Fruit fly (Drosophila melanogaster) whole organism, embryonic: Measurements from ENCODE around the gene CG6569.

ENCODE experiments used
- Abd-B ChIP-seq: fragments of 200-800 bp; sonication (Bioruptor generic); optimal IDR thresholded peaks from 2 replicates; lab custom pipeline; 2018; ENCODE audit warnings: missing biosample characterization, mild to moderate bottlenecking, missing genetic modification characterization, moderate library complexity
- B-H1 ChIP-seq: fragments of 200-800 bp; sonication (Bioruptor generic); IDR thresholded peaks from 3 replicates; pipeline ENCODE4 v1.3.6; 2022; ENCODE audit warnings: missing biosample characterization, missing genetic modification characterization
- Bteb2 ChIP-seq: fragments of 200-800 bp; sonication (Bioruptor generic); optimal IDR thresholded peaks from 2 replicates; lab custom pipeline; 2016; ENCODE audit warnings: missing biosample characterization, missing genetic modification characterization
- CG15696 ChIP-seq: fragments of 200-800 bp; sonication (Bioruptor generic); optimal IDR thresholded peaks from 2 replicates; lab custom pipeline; 2019; ENCODE audit warnings: missing biosample characterization, mild to moderate bottlenecking, missing genetic modification characterization, moderate library complexity
- CG1832 ChIP-seq: fragments of 200-800 bp; sonication (Bioruptor generic); optimal IDR thresholded peaks from 2 replicates; lab custom pipeline; 2017; ENCODE audit warnings: missing biosample characterization, mild to moderate bottlenecking, missing genetic modification characterization, inconsistent platforms
- CG2678 ChIP-seq: fragments of 200-800 bp; sonication (Bioruptor generic); optimal IDR thresholded peaks from 3 replicates; lab custom pipeline; 2019; ENCODE audit warnings: missing biosample characterization, mild to moderate bottlenecking, missing genetic modification characterization, moderate library complexity
- CG2889 ChIP-seq: fragments of 200-800 bp; sonication (Bioruptor generic); IDR thresholded peaks from 3 replicates; pipeline ENCODE4 v1.3.6; 2022; ENCODE audit warnings: missing biosample characterization, missing genetic modification characterization
- CG30431 ChIP-seq: fragments of 200-800 bp; sonication (Bioruptor generic); optimal IDR thresholded peaks from 2 replicates; lab custom pipeline; 2017; ENCODE audit warnings: missing biosample characterization, missing genetic modification characterization
- CG3163 ChIP-seq: fragments of 200-800 bp; sonication (Bioruptor generic); optimal IDR thresholded peaks from 3 replicates; lab custom pipeline; 2016; ENCODE audit warnings: missing biosample characterization, missing genetic modification characterization
- CG7786 ChIP-seq: fragments of 200-800 bp; sonication (Bioruptor generic); optimal IDR thresholded peaks from 2 replicates; lab custom pipeline; 2016; ENCODE audit warnings: missing biosample characterization, missing genetic modification characterization
- CG8281 ChIP-seq: fragments of 200-800 bp; sonication (Bioruptor generic); optimal IDR thresholded peaks from 2 replicates; lab custom pipeline; 2018; ENCODE audit warnings: missing biosample characterization, mild to moderate bottlenecking, missing genetic modification characterization, moderate library complexity
- CG9437 ChIP-seq: fragments of 200-800 bp; sonication (Bioruptor generic); optimal IDR thresholded peaks from 2 replicates; lab custom pipeline; 2018; ENCODE audit warnings: missing biosample characterization, mild to moderate bottlenecking, missing genetic modification characterization
- CG9817 ChIP-seq: fragments of 200-800 bp; sonication (Bioruptor generic); optimal IDR thresholded peaks from 2 replicates; lab custom pipeline; 2018; ENCODE audit warnings: missing biosample characterization, mild to moderate bottlenecking, missing genetic modification characterization, moderate library complexity
- Deaf1 ChIP-seq: fragments of 200-800 bp; optimal IDR thresholded peaks from 3 replicates; lab custom pipeline; 2019; ENCODE audit warnings: missing biosample characterization, mild to moderate bottlenecking, missing genetic modification characterization, moderate library complexity
- Dll ChIP-seq: fragments of 200-800 bp; sonication (Bioruptor generic); IDR thresholded peaks from 4 replicates; pipeline ENCODE4 v1.3.6; 2022; ENCODE audit warnings: missing biosample characterization, missing genetic modification characterization; ENCODE audit not compliant: partially characterized antibody
- Doc2 ChIP-seq: fragments of 200-800 bp; sonication (Bioruptor generic); IDR thresholded peaks from 2 replicates; pipeline ENCODE4 v1.3.6; 2022; ENCODE audit warnings: missing biosample characterization, missing genetic modification characterization
- Eip74EF ChIP-seq, 2 experiments: fragments of 200-800 bp in 1 of 2; fragments of >200 bp in 1 of 2; sonication (Bioruptor generic) in 1 of 2; optimal IDR thresholded peaks; 2 replicates each; lab custom pipeline; 2017 to 2019; ENCODE audit warnings: missing biosample characterization in 2 of 2, missing genetic modification characterization in 2 of 2, mild to moderate bottlenecking in 1 of 2, moderate library complexity in 1 of 2
- Ets65A ChIP-seq: fragments of 200-800 bp; sonication (Bioruptor generic); peaks from one replicate; lab custom pipeline; 2016; ENCODE audit warnings: missing biosample characterization, missing genetic modification characterization
- Gug ChIP-seq: fragments of 200-800 bp; sonication (Bioruptor generic); IDR thresholded peaks from 4 replicates; pipeline ENCODE4 v1.3.6; 2022; ENCODE audit warnings: missing biosample characterization, missing genetic modification characterization
- Hand ChIP-seq: fragments of 200-800 bp; sonication (Bioruptor generic); optimal IDR thresholded peaks from 2 replicates; lab custom pipeline; 2017; ENCODE audit warnings: mild to moderate bottlenecking, missing biosample characterization, missing genetic modification reagents, missing genetic modification characterization
- MTF-1 ChIP-seq: fragments of 200-800 bp; sonication (Bioruptor generic); optimal IDR thresholded peaks from 2 replicates; lab custom pipeline; 2018; ENCODE audit warnings: missing biosample characterization, mild to moderate bottlenecking, missing genetic modification characterization, borderline replicate concordance
- Myb ChIP-seq: fragments of 200-800 bp; sonication (Bioruptor generic); optimal IDR thresholded peaks from 2 replicates; lab custom pipeline; 2016; ENCODE audit warnings: missing biosample characterization, missing genetic modification characterization
- NFAT ChIP-seq: fragments of 200-800 bp; sonication (Bioruptor generic); IDR thresholded peaks from 2 replicates; pipeline ENCODE4 v1.3.6; 2022; ENCODE audit warnings: missing biosample characterization, missing genetic modification characterization
- Neu2 ChIP-seq: fragments of 200-800 bp; sonication (Bioruptor generic); optimal IDR thresholded peaks from 3 replicates; lab custom pipeline; 2016; ENCODE audit warnings: missing biosample characterization, missing genetic modification characterization, borderline replicate concordance
- NfI ChIP-seq: fragments of 200-800 bp; sonication (Bioruptor generic); optimal IDR thresholded peaks from 3 replicates; lab custom pipeline; 2018; ENCODE audit warnings: missing biosample characterization, mild to moderate bottlenecking, missing genetic modification characterization, moderate library complexity
- Rfx ChIP-seq: fragments of 200-800 bp; sonication (Bioruptor generic); IDR thresholded peaks from 2 replicates; pipeline ENCODE4 v1.3.6; 2022; ENCODE audit warnings: missing biosample characterization, missing genetic modification characterization
- Stat92E ChIP-seq, 3 experiments: fragments of >200 bp in 2 of 3; fragments of 200-800 bp in 1 of 3; sonication (Bioruptor generic) in 1 of 3; optimal IDR thresholded peaks; 2 replicates each; lab custom pipeline; 2017 to 2019; ENCODE audit warnings: missing biosample characterization in 3 of 3, missing genetic modification characterization in 3 of 3, mild to moderate bottlenecking in 1 of 3, moderate library complexity in 1 of 3
- al ChIP-seq: fragments of 200-800 bp; sonication (Bioruptor generic); IDR thresholded peaks from 2 replicates; pipeline ENCODE4 v1.3.6; 2022; ENCODE audit warnings: missing biosample characterization, missing genetic modification characterization
- az2 ChIP-seq: fragments of 200-800 bp; sonication (Bioruptor generic); optimal IDR thresholded peaks from 3 replicates; lab custom pipeline; 2016; ENCODE audit warnings: missing biosample characterization, missing genetic modification characterization
- bbx ChIP-seq: fragments of 200-800 bp; sonication (Bioruptor generic); IDR thresholded peaks from 2 replicates; pipeline ENCODE4 v1.3.6; 2022; ENCODE audit warnings: missing biosample characterization, missing genetic modification characterization; ENCODE audit not compliant: partially characterized antibody
- cg ChIP-seq: fragments of 200-800 bp; sonication (Bioruptor generic); optimal IDR thresholded peaks from 3 replicates; lab custom pipeline; 2019; ENCODE audit warnings: missing biosample characterization, mild to moderate bottlenecking, missing genetic modification characterization, moderate library complexity
- dmrt99B ChIP-seq: fragments of 200-800 bp; sonication (Bioruptor generic); optimal IDR thresholded peaks from 2 replicates; lab custom pipeline; 2018; ENCODE audit warnings: missing biosample characterization, mild to moderate bottlenecking, missing genetic modification characterization, moderate library complexity
- eve ChIP-seq, 2 experiments: fragments of >200 bp; optimal IDR thresholded peaks; 2 replicates each; lab custom pipeline; 2017; ENCODE audit warnings: missing biosample characterization in 2 of 2, missing genetic modification characterization in 2 of 2
- gsb-n ChIP-seq: fragments of 200-800 bp; sonication (Bioruptor generic); optimal IDR thresholded peaks from 3 replicates; lab custom pipeline; 2018; ENCODE audit warnings: missing biosample characterization, mild to moderate bottlenecking, missing genetic modification characterization
- hkb ChIP-seq, 2 experiments: fragments of 200-800 bp in 1 of 2; fragments of >200 bp in 1 of 2; sonication (Bioruptor generic) in 1 of 2; IDR thresholded peaks in 1 of 2; optimal IDR thresholded peaks in 1 of 2; 2 replicates each; pipeline versions ENCODE4 v1.3.6 to Lab custom; 2017 to 2022; ENCODE audit warnings: missing biosample characterization in 1 of 2, missing genetic modification characterization in 1 of 2
- oc ChIP-seq: fragments of 200-800 bp; sonication (Bioruptor generic); optimal IDR thresholded peaks from 2 replicates; lab custom pipeline; 2018; ENCODE audit warnings: missing biosample characterization, mild to moderate bottlenecking, missing genetic modification characterization, moderate library complexity
- odd ChIP-seq: fragments of 200-800 bp; sonication (Bioruptor generic); optimal IDR thresholded peaks from 2 replicates; lab custom pipeline; 2017; ENCODE audit warnings: missing biosample characterization, mild to moderate bottlenecking, missing genetic modification characterization
- ranshi ChIP-seq: fragments of 200-800 bp; sonication (Bioruptor generic); IDR thresholded peaks from 2 replicates; pipeline ENCODE4 v1.3.6; 2022; ENCODE audit warnings: missing biosample characterization, missing genetic modification characterization
- row ChIP-seq: fragments of 200-800 bp; sonication (Bioruptor generic); IDR thresholded peaks from 3 replicates; pipeline ENCODE4 v1.3.6; 2022; ENCODE audit warnings: missing biosample characterization, missing genetic modification characterization
- slbo ChIP-seq: fragments of 200-800 bp; sonication (Bioruptor generic); IDR thresholded peaks from 2 replicates; pipeline ENCODE4 v1.3.6; 2022; ENCODE audit warnings: missing biosample characterization, missing genetic modification characterization
- sug ChIP-seq: fragments of 200-800 bp; optimal IDR thresholded peaks from 2 replicates; lab custom pipeline; 2019; ENCODE audit warnings: missing biosample characterization, mild to moderate bottlenecking, missing genetic modification characterization, moderate library complexity
- tin ChIP-seq: fragments of 200-800 bp; sonication (Bioruptor generic); optimal IDR thresholded peaks from 3 replicates; lab custom pipeline; 2016; ENCODE audit warnings: missing biosample characterization, missing genetic modification characterization
- tup ChIP-seq: fragments of 200-800 bp; sonication (Bioruptor generic); optimal IDR thresholded peaks from 2 replicates; lab custom pipeline; 2016; ENCODE audit warnings: missing biosample characterization, mild to moderate bottlenecking, missing genetic modification characterization, moderate library complexity
- unc-4 ChIP-seq: fragments of 200-800 bp; sonication (Bioruptor generic); IDR thresholded peaks from 2 replicates; pipeline ENCODE4 v1.3.6; 2022; ENCODE audit warnings: missing biosample characterization, missing genetic modification characterization; ENCODE audit not compliant: partially characterized antibody
- zen2 ChIP-seq: fragments of 200-800 bp; sonication (Bioruptor generic); IDR thresholded peaks from 3 replicates; pipeline ENCODE4 v1.3.6; 2022; ENCODE audit warnings: missing biosample characterization, missing genetic modification characterization; ENCODE audit not compliant: partially characterized antibody
- zfh2 ChIP-seq: fragments of 200-800 bp; sonication (Bioruptor generic); optimal IDR thresholded peaks from 2 replicates; lab custom pipeline; 2016; ENCODE audit warnings: missing biosample characterization, missing genetic modification characterization

Gene CG6569

DNA sequence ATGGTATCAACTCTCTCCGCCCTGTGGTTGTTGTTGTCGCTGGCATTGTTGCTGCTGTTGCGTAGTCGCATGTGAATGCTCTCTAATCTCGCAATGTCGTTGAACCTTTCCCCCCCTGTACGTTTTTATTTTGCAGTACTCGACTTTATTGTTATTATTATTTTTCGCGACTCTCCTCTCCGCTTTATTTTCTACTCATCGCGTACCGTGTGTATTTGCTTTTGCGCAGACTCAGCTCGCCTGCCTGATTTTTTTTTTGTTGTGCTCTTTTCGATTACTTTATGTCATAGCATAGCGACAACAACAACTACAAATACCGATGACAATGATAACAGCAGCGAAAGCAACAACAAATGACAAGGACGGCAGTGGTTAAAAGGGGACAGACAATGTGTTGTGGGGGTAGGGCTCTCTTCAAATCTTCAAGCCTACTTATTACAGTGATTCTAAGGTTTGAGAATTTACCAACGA is 38.2 kb downstream of the CG6569 start (continued):
- TF ChIP-seq Deaf1 (tag; lab: Kevin White, UChicago) (no peak), oc (tag; lab: Kevin White, UChicago) (peak; percentile 5), Dll (GFP tag; lab: Robert Waterston, UW) (0 out of 4 replicates have a peak, but pooled peaks have one; percentile 33), CG9437 (GFP tag; lab: Kevin White, UChicago) (no peak), row (GFP tag; lab: Robert Waterston, UW) (no peak), MTF-1 (GFP tag; lab: Kevin White, UChicago) (no peak), az2 (no peak)

dm6 chr3R:21828785-21829486 is 38.8 kb downstream of the CG6569 start:
- TF ChIP-seq cg: no peak
- no peak for TF ChIP-seq tup
- peak in 1 of 2 experiments; percentile 57 for TF ChIP-seq Eip74EF (GFP tag; optimal IDR thresholded peaks at IDR 0.05; lab: Kevin White, UChicago)
- peak; percentile 48 for TF ChIP-seq CG30431 (GFP tag; lab: Kevin White, UChicago)
- 0 out of 4 replicates have a peak, but pooled peaks have one; percentile 15 for TF ChIP-seq Gug (GFP tag; lab: Robert Waterston, UW)
- TF ChIP-seq Neu2 (GFP tag; lab: Kevin White, UChicago): no peak
- no peak for TF ChIP-seq Hand (GFP tag; lab: Kevin White, UChicago)
- peak; percentile 82 for TF ChIP-seq CG15696 (tag; lab: Kevin White, UChicago)
- peak in 1 of 2 experiments; percentile 80 for TF ChIP-seq eve (GFP tag; optimal IDR thresholded peaks at IDR 0.05; lab: Kevin White, UChicago)
- TF ChIP-seq Ets65A (GFP tag; lab: Kevin White, UChicago): no peak
- TF ChIP-seq sug (tag; lab: Kevin White, UChicago): no peak
- TF ChIP-seq Bteb2 (GFP tag; lab: Kevin White, UChicago): no peak
- TF ChIP-seq tin: peak; percentile 72
- no peak for TF ChIP-seq CG7786 (GFP tag; lab: Kevin White, UChicago)
- no peak for TF ChIP-seq CG3163 (GFP tag; lab: Kevin White, UChicago)
- TF ChIP-seq CG9817: no peak
- TF ChIP-seq CG8281 (tag; lab: Kevin White, UChicago): peak; percentile 28
- no peak for TF ChIP-seq NFAT (GFP tag; lab: Robert Waterston, UW)
- TF ChIP-seq odd (GFP tag; lab: Kevin White, UChicago): no peak
- TF ChIP-seq CG2678: peak; percentile 76
- TF ChIP-seq zen2 (GFP tag; lab: Robert Waterston, UW): no peak
- no peak for TF ChIP-seq B-H1 (GFP tag; lab: Robert Waterston, UW)
- TF ChIP-seq unc-4 (GFP tag; lab: Robert Waterston, UW): no peak
- TF ChIP-seq Stat92E (GFP tag; optimal IDR thresholded peaks at IDR 0.05; lab: Kevin White, UChicago): peak in 1 of 3 experiments; percentile 72
- no peak for TF ChIP-seq bbx (GFP tag; lab: Robert Waterston, UW)
- no peak for TF ChIP-seq Doc2
- TF ChIP-seq gsb-n (tag; lab: Kevin White, UChicago): peak; percentile 96
- TF ChIP-seq Myb (GFP tag; lab: Kevin White, UChicago): no peak
- TF ChIP-seq CG2889: no peak
- TF ChIP-seq al (GFP tag; lab: Robert Waterston, UW): no peak
- TF ChIP-seq slbo (GFP tag; lab: Robert Waterston, UW): no peak
- no peak for TF ChIP-seq NfI (GFP tag; lab: Kevin White, UChicago)
- no peak for TF ChIP-seq hkb (optimal IDR thresholded peaks at IDR 0.05; lab: Kevin White, UChicago)
- TF ChIP-seq hkb (GFP tag; IDR thresholded peaks at IDR 0.05; lab: Robert Waterston, UW): peak; percentile 71
- no peak for TF ChIP-seq Rfx (GFP tag; lab: Robert Waterston, UW)
- TF ChIP-seq zfh2 (GFP tag; lab: Kevin White, UChicago): no peak
- TF ChIP-seq ranshi (GFP tag; lab: Robert Waterston, UW): peak; percentile 53; the same call in 1 of the 2 replicates
- peak; percentile 49 for TF ChIP-seq Abd-B (GFP tag; lab: Kevin White, UChicago)
- TF ChIP-seq dmrt99B: peak; percentile 59
- no peak for TF ChIP-seq CG1832 (GFP tag; lab: Kevin White, UChicago)
